Worm (Caenorhabditis elegans) whole organism, young adult: ENCODE results near the gene hpk-1.

Source experiments
- B0035.1 ChIP-seq: sonication (generic microtip); optimal IDR thresholded peaks from 2 replicates; lab custom pipeline; 2016; ENCODE audit warnings: missing genetic modification characterization, mild to moderate bottlenecking, missing compliant biosample characterization, missing genotype, missing genetic modification reagents
- B0336.3 ChIP-seq: fragments of 200-800 bp; sonication (Bioruptor generic); IDR thresholded peaks from 2 replicates; pipeline ENCODE4 v1.3.6; 2022; ENCODE audit warnings: missing genetic modification characterization, missing compliant biosample characterization
- C06A6.2 ChIP-seq: fragments of 200-800 bp; sonication (Bioruptor generic); conservative IDR thresholded peaks from 2 replicates; pipeline ENCODE4 v1.3.6; 2022; ENCODE audit warnings: missing genetic modification characterization, missing compliant biosample characterization
- F23B12.7 ChIP-seq: sonication (generic microtip); optimal IDR thresholded peaks from 2 replicates; lab custom pipeline; 2017; ENCODE audit warnings: missing genetic modification characterization, mild to moderate bottlenecking, missing compliant biosample characterization, antibody characterized with exemption, moderate library complexity; ENCODE audit not compliant: insufficient read depth
- F49E8.2 ChIP-seq: sonication (generic microtip); optimal IDR thresholded peaks from 3 replicates; lab custom pipeline; 2017; ENCODE audit warnings: missing genetic modification characterization, mild to moderate bottlenecking, missing compliant biosample characterization, antibody characterized with exemption, moderate library complexity; ENCODE audit not compliant: insufficient read depth
- F57A8.1 ChIP-seq: fragments of 200-800 bp; sonication (Bioruptor generic); optimal IDR thresholded peaks from 2 replicates; lab custom pipeline; 2018; ENCODE audit warnings: mild to moderate bottlenecking, missing genetic modification characterization, moderate library complexity, missing compliant biosample characterization
- K12H6.12 ChIP-seq: fragments of 200-800 bp; sonication (Bioruptor generic); optimal IDR thresholded peaks from 2 replicates; lab custom pipeline; 2018; ENCODE audit warnings: mild to moderate bottlenecking, missing genetic modification characterization, missing compliant biosample characterization
- Y79H2A.3 ChIP-seq: fragments of 200-800 bp; sonication (Bioruptor generic); conservative IDR thresholded peaks from 2 replicates; pipeline ENCODE4 v1.3.6; 2022; ENCODE audit warnings: missing genetic modification reagents, missing genetic modification characterization, missing compliant biosample characterization
- ZK185.1 ChIP-seq: sonication (generic microtip); optimal IDR thresholded peaks from 2 replicates; lab custom pipeline; 2016; ENCODE audit warnings: mild to moderate bottlenecking, missing genetic modification characterization, missing compliant biosample characterization; ENCODE audit not compliant: poor library complexity, severe bottlenecking
- akir-1 ChIP-seq: fragments of 200-800 bp; sonication (Bioruptor generic); optimal IDR thresholded peaks from 2 replicates; lab custom pipeline; 2018; ENCODE audit warnings: mild to moderate bottlenecking, missing genetic modification characterization, moderate library complexity, missing compliant biosample characterization
- attf-6 ChIP-seq: fragments of 200-800 bp; sonication (Bioruptor generic); IDR thresholded peaks from 2 replicates; pipeline ENCODE4 v1.3.6; 2022; ENCODE audit warnings: missing genetic modification reagents, missing genetic modification characterization, missing compliant biosample characterization
- cebp-1 ChIP-seq, 2 experiments: fragments of 200-800 bp in 1 of 2; sonication (Bioruptor generic) in 1 of 2; sonication (generic microtip) in 1 of 2; IDR thresholded peaks in 1 of 2; optimal IDR thresholded peaks in 1 of 2; 2 replicates each; pipeline versions ENCODE4 v1.3.6 to Lab custom; 2017 to 2022; ENCODE audit warnings: missing compliant biosample characterization in 2 of 2, missing genetic modification characterization in 2 of 2, mild to moderate bottlenecking in 1 of 2, missing genetic modification reagents in 1 of 2, moderate library complexity in 1 of 2
- ceh-27 ChIP-seq: fragments of 200-800 bp; sonication (Bioruptor generic); optimal IDR thresholded peaks from 2 replicates; lab custom pipeline; 2018; ENCODE audit warnings: mild to moderate bottlenecking, missing genetic modification characterization, moderate library complexity, missing compliant biosample characterization
- ceh-40 ChIP-seq: fragments of 200-800 bp; sonication (Bioruptor generic); IDR thresholded peaks from 2 replicates; pipeline ENCODE4 v1.3.6; 2022; ENCODE audit warnings: missing genetic modification characterization, missing compliant biosample characterization
- die-1 ChIP-seq: sonication (generic microtip); optimal IDR thresholded peaks from 2 replicates; lab custom pipeline; 2016; ENCODE audit warnings: missing genotype, mild to moderate bottlenecking, missing genetic modification characterization, missing compliant biosample characterization
- egl-18 ChIP-seq: fragments of 200-800 bp; sonication (Bioruptor generic); IDR thresholded peaks from 2 replicates; pipeline ENCODE4 v1.3.6; 2022; ENCODE audit warnings: missing genetic modification reagents, missing genetic modification characterization, missing compliant biosample characterization
- egrh-3 ChIP-seq: fragments of 200-800 bp; sonication (Bioruptor generic); IDR thresholded peaks from 2 replicates; pipeline ENCODE4 v1.3.6; 2022; ENCODE audit warnings: missing genetic modification reagents, missing genetic modification characterization, missing compliant biosample characterization
- ekl-4 ChIP-seq: fragments of 200-800 bp; sonication (Bioruptor generic); IDR thresholded peaks from 2 replicates; pipeline ENCODE4 v1.3.6; 2022; ENCODE audit warnings: missing genetic modification reagents, missing genetic modification characterization, missing compliant biosample characterization
- ets-4 ChIP-seq: fragments of 200-800 bp; sonication (Bioruptor generic); optimal IDR thresholded peaks from 2 replicates; lab custom pipeline; 2018; ENCODE audit warnings: mild to moderate bottlenecking, missing genetic modification characterization, missing compliant biosample characterization
- fkh-3 ChIP-seq: sonication (generic microtip); optimal IDR thresholded peaks from 2 replicates; lab custom pipeline; 2016; ENCODE audit warnings: mild to moderate bottlenecking, missing genetic modification characterization, missing compliant biosample characterization
- gei-17 ChIP-seq: fragments of 200-800 bp; sonication (Bioruptor generic); optimal IDR thresholded peaks from 2 replicates; lab custom pipeline; 2018; ENCODE audit warnings: mild to moderate bottlenecking, missing genetic modification characterization, missing compliant biosample characterization
- hmg-20 ChIP-seq: fragments of 200-800 bp; sonication (Bioruptor generic); IDR thresholded peaks from 2 replicates; pipeline ENCODE4 v1.3.6; 2022; ENCODE audit warnings: missing genetic modification reagents, missing genetic modification characterization, missing compliant biosample characterization
- hrde-1 ChIP-seq: sonication (generic microtip); optimal IDR thresholded peaks from 2 replicates; lab custom pipeline; 2016; ENCODE audit warnings: missing genetic modification characterization, mild to moderate bottlenecking, missing compliant biosample characterization, moderate library complexity, missing genotype, missing genetic modification reagents, borderline replicate concordance
- let-607 ChIP-seq, 2 experiments: fragments of 200-800 bp in 1 of 2; sonication (Bioruptor generic) in 1 of 2; sonication (generic microtip) in 1 of 2; optimal IDR thresholded peaks; 2 replicates each; lab custom pipeline; 2016 to 2018; ENCODE audit warnings: mild to moderate bottlenecking in 2 of 2, missing compliant biosample characterization in 2 of 2, missing genetic modification characterization in 2 of 2, moderate library complexity in 2 of 2, missing genotype in 1 of 2
- lsy-27 ChIP-seq: sonication (generic microtip); optimal IDR thresholded peaks from 2 replicates; lab custom pipeline; 2017; ENCODE audit warnings: missing genetic modification characterization, mild to moderate bottlenecking, missing compliant biosample characterization, antibody characterized with exemption, missing genotype, borderline replicate concordance; ENCODE audit not compliant: insufficient read depth
- mcd-1 ChIP-seq: fragments of 200-800 bp; sonication (Bioruptor generic); IDR thresholded peaks from 2 replicates; pipeline ENCODE4 v1.3.6; 2022; ENCODE audit warnings: missing genetic modification reagents, missing genetic modification characterization, missing compliant biosample characterization
- mel-28 ChIP-seq: sonication (generic microtip); optimal IDR thresholded peaks from 2 replicates; lab custom pipeline; 2016; ENCODE audit warnings: borderline replicate concordance, mild to moderate bottlenecking, missing genetic modification characterization, missing compliant biosample characterization
- mes-4 ChIP-seq: sonication (generic microtip); optimal IDR thresholded peaks from 2 replicates; lab custom pipeline; 2016; ENCODE audit warnings: missing genotype, missing genetic modification characterization, missing compliant biosample characterization
- nfyb-1 ChIP-seq: fragments of 200-800 bp; sonication (Bioruptor generic); IDR thresholded peaks from 2 replicates; pipeline ENCODE4 v1.3.6; 2022; ENCODE audit warnings: missing genetic modification reagents, missing genetic modification characterization, missing compliant biosample characterization
- nhr-120 ChIP-seq: fragments of 200-800 bp; sonication (Bioruptor generic); IDR thresholded peaks from 2 replicates; pipeline ENCODE4 v1.3.6; 2022; ENCODE audit warnings: missing genetic modification characterization, missing compliant biosample characterization
- nhr-27 ChIP-seq: fragments of 200-800 bp; sonication (Bioruptor generic); optimal IDR thresholded peaks from 2 replicates; lab custom pipeline; 2018; ENCODE audit warnings: mild to moderate bottlenecking, missing genetic modification characterization, moderate library complexity, missing compliant biosample characterization
- nhr-80 ChIP-seq: sonication (generic microtip); optimal IDR thresholded peaks from 2 replicates; lab custom pipeline; 2016; ENCODE audit warnings: missing genetic modification characterization, missing compliant biosample characterization
- rcor-1 ChIP-seq: fragments of 200-800 bp; sonication (Bioruptor generic); IDR thresholded peaks from 2 replicates; pipeline ENCODE4 v1.3.6; 2022; ENCODE audit warnings: missing genetic modification reagents, missing genetic modification characterization, missing compliant biosample characterization
- rec-8 ChIP-seq, 2 experiments: sonication (generic microtip); optimal IDR thresholded peaks; 2 replicates each; lab custom pipeline; 2016; ENCODE audit warnings: mild to moderate bottlenecking in 2 of 2, missing genetic modification characterization in 2 of 2, missing genetic modification reagents in 2 of 2, missing genotype in 2 of 2, missing biosample characterization in 1 of 2, missing compliant biosample characterization in 1 of 2, moderate library complexity in 1 of 2
- sdz-38 ChIP-seq: sonication (generic microtip); optimal IDR thresholded peaks from 2 replicates; lab custom pipeline; 2016; ENCODE audit warnings: missing genotype, missing genetic modification characterization, missing compliant biosample characterization
- snpc-1.1 ChIP-seq: sonication (generic microtip); optimal IDR thresholded peaks from 2 replicates; lab custom pipeline; 2017; ENCODE audit warnings: missing genetic modification characterization, mild to moderate bottlenecking, missing compliant biosample characterization, antibody characterized with exemption, moderate library complexity, missing genotype, missing genetic modification reagents; ENCODE audit not compliant: insufficient read depth
- snpc-4 ChIP-seq, 5 experiments: fragments of 150-350 bp in 1 of 5; sonication (generic microtip) in 4 of 5; optimal IDR thresholded peaks; 2 replicates each; lab custom pipeline; 2014 to 2018; ENCODE audit warnings: missing genetic modification characterization in 5 of 5, missing biosample characterization in 3 of 5, antibody characterized with exemption in 2 of 5, mild to moderate bottlenecking in 2 of 5, missing compliant biosample characterization in 2 of 5, missing genotype in 2 of 5, moderate library complexity in 2 of 5, missing genetic modification reagents in 1 of 5
- tlf-1 ChIP-seq: fragments of 200-800 bp; sonication (Bioruptor generic); optimal IDR thresholded peaks from 2 replicates; lab custom pipeline; 2018; ENCODE audit warnings: mild to moderate bottlenecking, missing genetic modification characterization, missing compliant biosample characterization
- unc-62 ChIP-seq: fragments of 150-350 bp; optimal IDR thresholded peaks from 2 replicates; lab custom pipeline; 2014; ENCODE audit warnings: missing biosample characterization, missing genetic modification reagents, missing genetic modification characterization
- zfh-2 ChIP-seq: fragments of 200-800 bp; sonication (Bioruptor generic); conservative IDR thresholded peaks from 2 replicates; pipeline ENCODE4 v1.3.6; 2022; ENCODE audit warnings: missing genetic modification reagents, missing genetic modification characterization, missing compliant biosample characterization

Gene hpk-1

DNA sequence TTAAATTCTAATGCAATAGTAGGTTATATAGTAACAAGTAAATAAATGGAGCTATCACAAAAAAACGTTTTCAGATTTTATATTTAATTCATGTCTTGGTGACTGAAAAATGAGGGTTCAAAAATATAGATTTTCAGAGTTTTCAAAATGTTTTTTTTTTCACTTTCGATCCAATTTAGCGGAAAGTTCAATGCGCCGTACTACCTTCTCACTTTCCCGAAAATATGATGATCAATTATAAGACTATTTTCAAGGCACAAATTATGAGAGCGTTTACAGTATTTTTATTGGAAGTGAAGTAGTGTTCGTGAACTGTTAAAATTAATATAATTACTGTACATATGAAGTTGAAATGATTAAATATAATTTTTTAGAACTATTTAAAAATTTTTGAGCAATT, 24.0 kb downstream of the hpk-1 start (continued):
- TF ChIP-seq die-1 (tag; lab: Kevin White, UChicago) = no peak
- peak; percentile 44; the same call in 1 of the 2 replicates for TF ChIP-seq nfyb-1 (GFP tag; lab: Robert Waterston, UW)
- TF ChIP-seq rec-8 (tag; optimal IDR thresholded peaks at IDR 0.05; lab: Kevin White, UChicago) = no peak
- no peak for TF ChIP-seq hmg-20
- TF ChIP-seq fkh-3 (tag; lab: Kevin White, UChicago) = peak; percentile 60
- TF ChIP-seq nhr-80 (tag; lab: Kevin White, UChicago) = no peak
- no peak for TF ChIP-seq ceh-40 (GFP tag; lab: Robert Waterston, UW)
- TF ChIP-seq K12H6.12 = no peak
- TF ChIP-seq tlf-1 (GFP tag; lab: Kevin White, UChicago) = peak; percentile 42
- no peak for TF ChIP-seq snpc-4 (GFP tag; optimal IDR thresholded peaks at IDR 0.05; lab: Kevin White, UChicago)
- TF ChIP-seq snpc-4 (tag; optimal IDR thresholded peaks at IDR 0.05; lab: Kevin White, UChicago) = peak in 1 of 4 experiments; percentile 17
- no peak for TF ChIP-seq lsy-27 (tag; lab: Kevin White, UChicago)

DNA sequence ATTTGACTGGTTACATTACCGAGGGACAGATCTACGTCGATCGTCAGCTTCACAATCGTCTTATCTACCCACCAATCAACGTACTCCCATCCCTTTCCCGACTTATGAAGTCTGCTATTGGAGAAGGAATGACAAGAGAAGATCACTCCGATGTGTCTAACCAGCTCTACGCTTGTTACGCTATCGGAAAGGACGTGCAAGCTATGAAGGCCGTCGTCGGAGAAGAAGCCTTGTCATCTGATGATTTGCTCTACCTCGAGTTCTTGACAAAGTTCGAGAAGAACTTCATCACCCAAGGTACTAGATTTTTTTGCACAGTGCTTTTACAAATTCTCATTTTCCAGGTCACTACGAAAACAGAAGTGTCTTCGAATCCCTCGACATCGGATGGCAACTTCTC, 24.9 kb downstream of the hpk-1 start:
- TF ChIP-seq C06A6.2 (GFP tag; lab: Robert Waterston, UW) = no peak
- TF ChIP-seq tlf-1 (GFP tag; lab: Kevin White, UChicago) = no peak
- TF ChIP-seq snpc-1.1 = no peak
- no peak for TF ChIP-seq unc-62 (GFP tag; lab: Kevin White, UChicago)
- no peak for TF ChIP-seq egrh-3
- TF ChIP-seq ceh-40 (GFP tag; lab: Robert Waterston, UW) = no peak
- TF ChIP-seq attf-6 = no peak
- TF ChIP-seq nhr-120 (GFP tag; lab: Robert Waterston, UW) = no peak

DNA sequence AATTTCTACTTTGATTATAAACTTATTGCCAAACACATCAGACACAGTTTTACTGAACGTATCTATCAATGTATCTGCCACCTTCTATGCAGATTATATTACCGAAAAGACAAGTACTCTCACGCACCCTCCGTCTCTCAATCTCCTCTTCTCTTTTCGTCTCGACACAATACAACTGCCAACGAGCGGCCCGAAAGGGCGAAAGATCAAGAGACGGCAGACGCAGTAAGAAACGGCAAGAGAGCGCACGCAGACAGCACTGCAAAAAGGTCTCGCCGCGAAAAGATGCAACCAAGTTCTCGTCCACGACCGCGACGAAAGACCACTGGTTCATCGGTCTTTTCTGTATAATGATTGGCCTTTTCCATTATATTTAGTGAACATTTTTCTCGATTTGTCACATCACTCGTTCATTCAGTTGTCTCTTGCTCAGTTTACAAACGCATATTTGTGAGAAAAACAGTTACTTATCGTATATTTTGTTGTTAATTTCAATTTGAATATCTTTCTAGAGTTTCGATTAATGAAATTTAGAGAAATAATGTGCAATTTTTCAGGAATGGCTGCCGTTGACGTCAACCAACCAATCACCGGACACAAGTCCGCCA, 26.4 kb downstream of the hpk-1 start, which contains the start of gene vha-12:
vha-12 (plus strand) TSS at position 558 of the 608 bp plus-strand sequence.
- TF ChIP-seq F23B12.7 (tag; lab: Kevin White, UChicago) = peak; percentile 50
- TF ChIP-seq hrde-1 (tag; lab: Kevin White, UChicago) = no peak
- peak; percentile 35 for TF ChIP-seq tlf-1 (GFP tag; lab: Kevin White, UChicago)
- no peak for TF ChIP-seq sdz-38
- TF ChIP-seq B0035.1 = peak; percentile 10
- TF ChIP-seq snpc-4 (GFP tag; optimal IDR thresholded peaks at IDR 0.05; lab: Kevin White, UChicago) = no peak
- TF ChIP-seq snpc-4 (tag; optimal IDR thresholded peaks at IDR 0.05; lab: Kevin White, UChicago) = peak in 1 of 4 experiments; percentile 54
- peak; percentile 28 for TF ChIP-seq F57A8.1
- peak; percentile 93 for TF ChIP-seq zfh-2 (GFP tag; lab: Robert Waterston, UW)
- 0 out of 2 replicates have a peak, but pooled peaks have one; percentile 13 for TF ChIP-seq egrh-3
- peak; percentile 82 for TF ChIP-seq let-607 (tag; optimal IDR thresholded peaks at IDR 0.05; lab: Kevin White, UChicago)
- no peak for TF ChIP-seq cebp-1 (GFP tag; IDR thresholded peaks at IDR 0.05; lab: Robert Waterston, UW)
- no peak for TF ChIP-seq cebp-1 (tag; optimal IDR thresholded peaks at IDR 0.05; lab: Kevin White, UChicago)
- TF ChIP-seq ceh-27 = peak; percentile 89
- peak; percentile 52 for TF ChIP-seq ets-4
- no peak for TF ChIP-seq ceh-40 (GFP tag; lab: Robert Waterston, UW)
- TF ChIP-seq gei-17 = peak; percentile 64
- TF ChIP-seq mes-4 (tag; lab: Kevin White, UChicago) = no peak
- peak; percentile 78 for TF ChIP-seq mcd-1 (GFP tag; lab: Robert Waterston, UW)
- peak; percentile 40; the same call in 1 of the 2 replicates for TF ChIP-seq rcor-1
- peak; percentile 57; the same call in 1 of the 2 replicates for TF ChIP-seq hmg-20
- peak; percentile 55 for TF ChIP-seq akir-1 (GFP tag; lab: Kevin White, UChicago)
- TF ChIP-seq nhr-80 (tag; lab: Kevin White, UChicago) = peak; percentile 96
- TF ChIP-seq mel-28 (tag; lab: Kevin White, UChicago) = no peak
- TF ChIP-seq ZK185.1 (tag; lab: Kevin White, UChicago) = peak; percentile 61
- TF ChIP-seq egl-18 (GFP tag; lab: Robert Waterston, UW) = no peak
- peak; percentile 91 for TF ChIP-seq ekl-4 (GFP tag; lab: Robert Waterston, UW)
- peak; percentile 66; the same call in 1 of the 2 replicates for TF ChIP-seq B0336.3 (GFP tag; lab: Robert Waterston, UW)
- no peak for TF ChIP-seq nhr-27 (tag; lab: Kevin White, UChicago)
- TF ChIP-seq F49E8.2 (tag; lab: Kevin White, UChicago) = no peak
- no peak for TF ChIP-seq Y79H2A.3 (GFP tag; lab: Robert Waterston, UW)
